Fruit fly (Drosophila melanogaster) whole organism, embryonic: ENCODE data around the gene Ppt2.

Experiments used
- Aef1 ChIP-seq: fragments of 200-800 bp; sonication (Bioruptor generic); IDR thresholded peaks from 3 replicates; pipeline ENCODE4 v1.3.6; 2022; ENCODE audit warnings: missing biosample characterization, missing genetic modification characterization
- B-H2 ChIP-seq: fragments of 200-800 bp; sonication (Bioruptor generic); optimal IDR thresholded peaks from 2 replicates; lab custom pipeline; 2018; ENCODE audit warnings: missing biosample characterization, mild to moderate bottlenecking, missing genetic modification characterization
- CG11504 ChIP-seq: fragments of 200-800 bp; sonication (Bioruptor generic); optimal IDR thresholded peaks from 3 replicates; lab custom pipeline; 2019; ENCODE audit warnings: missing biosample characterization, mild to moderate bottlenecking, missing genetic modification characterization, moderate library complexity
- CG12104 ChIP-seq: fragments of 200-800 bp; sonication (Bioruptor generic); optimal IDR thresholded peaks from 3 replicates; lab custom pipeline; 2016; ENCODE audit warnings: missing biosample characterization, missing genetic modification characterization
- CG12659 ChIP-seq: fragments of 200-800 bp; sonication (Bioruptor generic); optimal IDR thresholded peaks from 3 replicates; lab custom pipeline; 2017; ENCODE audit warnings: mild to moderate bottlenecking, missing biosample characterization, missing genetic modification reagents, missing genetic modification characterization
- CG14860 ChIP-seq: fragments of 200-800 bp; sonication (Bioruptor generic); IDR thresholded peaks from 3 replicates; pipeline ENCODE4 v1.3.6; 2022; ENCODE audit warnings: missing biosample characterization, missing genetic modification characterization; ENCODE audit not compliant: partially characterized antibody
- CG15601 ChIP-seq: fragments of 200-800 bp; sonication (Bioruptor generic); optimal IDR thresholded peaks from 3 replicates; lab custom pipeline; 2019; ENCODE audit warnings: missing biosample characterization, mild to moderate bottlenecking, missing genetic modification characterization, moderate library complexity
- CG1602 ChIP-seq: fragments of 200-800 bp; sonication (Bioruptor generic); optimal IDR thresholded peaks from 3 replicates; lab custom pipeline; 2016; ENCODE audit warnings: missing biosample characterization, missing genetic modification characterization
- CG17186 ChIP-seq: fragments of 200-800 bp; sonication (Bioruptor generic); optimal IDR thresholded peaks from 3 replicates; lab custom pipeline; 2017; ENCODE audit warnings: missing biosample characterization, missing genetic modification reagents, missing genetic modification characterization
- CG2889 ChIP-seq: fragments of 200-800 bp; sonication (Bioruptor generic); IDR thresholded peaks from 3 replicates; pipeline ENCODE4 v1.3.6; 2022; ENCODE audit warnings: missing biosample characterization, missing genetic modification characterization
- CG3065 ChIP-seq: fragments of 200-800 bp; sonication (Bioruptor generic); optimal IDR thresholded peaks from 2 replicates; lab custom pipeline; 2016; ENCODE audit warnings: missing biosample characterization, missing genetic modification characterization
- CG34376 ChIP-seq: fragments of 200-800 bp; sonication (Bioruptor generic); optimal IDR thresholded peaks from 2 replicates; lab custom pipeline; 2018; ENCODE audit warnings: missing biosample characterization, mild to moderate bottlenecking, missing genetic modification characterization
- CG3726 ChIP-seq: fragments of 200-800 bp; sonication (Bioruptor generic); IDR thresholded peaks from 3 replicates; pipeline ENCODE4, ENCODE4 v1.3.6; 2022; ENCODE audit warnings: missing biosample characterization, missing genetic modification characterization
- CG5180 ChIP-seq: fragments of 200-800 bp; sonication (Bioruptor generic); optimal IDR thresholded peaks from 3 replicates; lab custom pipeline; 2017; ENCODE audit warnings: missing biosample characterization, missing genetic modification characterization, mild to moderate bottlenecking, moderate library complexity, missing genetic modification reagents
- CG6683 ChIP-seq: fragments of 200-800 bp; sonication (Bioruptor generic); optimal IDR thresholded peaks from 2 replicates; lab custom pipeline; 2017; ENCODE audit warnings: missing biosample characterization, mild to moderate bottlenecking, missing genetic modification characterization, missing genetic modification reagents
- CG6791 ChIP-seq: fragments of 200-800 bp; sonication (Bioruptor generic); IDR thresholded peaks from 3 replicates; pipeline ENCODE4 v1.3.6; 2022; ENCODE audit warnings: missing biosample characterization, missing genetic modification characterization; ENCODE audit not compliant: partially characterized antibody
- CG6813 ChIP-seq: fragments of 200-800 bp; sonication (Bioruptor generic); optimal IDR thresholded peaks from 2 replicates; lab custom pipeline; 2017; ENCODE audit warnings: missing biosample characterization, missing genetic modification characterization, mild to moderate bottlenecking, moderate library complexity, missing genetic modification reagents
- CG8944 ChIP-seq: fragments of 200-800 bp; sonication (Bioruptor generic); optimal IDR thresholded peaks from 3 replicates; lab custom pipeline; 2016; ENCODE audit warnings: missing biosample characterization, missing genetic modification characterization
- CG9437 ChIP-seq: fragments of 200-800 bp; sonication (Bioruptor generic); optimal IDR thresholded peaks from 2 replicates; lab custom pipeline; 2018; ENCODE audit warnings: missing biosample characterization, mild to moderate bottlenecking, missing genetic modification characterization
- CHES-1-like ChIP-seq: fragments of 200-800 bp; sonication (Bioruptor generic); optimal IDR thresholded peaks from 2 replicates; lab custom pipeline; 2016; ENCODE audit warnings: missing biosample characterization, missing genetic modification characterization
- CTCF ChIP-seq: fragments of 200-800 bp; sonication (Bioruptor generic); optimal IDR thresholded peaks from 2 replicates; lab custom pipeline; 2017; ENCODE audit warnings: missing biosample characterization, mild to moderate bottlenecking, missing genetic modification characterization, moderate library complexity
- Chrac-16 ChIP-seq: fragments of 200-800 bp; sonication (Bioruptor generic); optimal IDR thresholded peaks from 3 replicates; lab custom pipeline; 2016; ENCODE audit warnings: missing biosample characterization, missing genetic modification characterization
- CkIIα-i1 ChIP-seq: fragments of 200-800 bp; sonication (Bioruptor generic); IDR thresholded peaks from 2 replicates; pipeline ENCODE4 v1.3.6; 2022; ENCODE audit warnings: missing biosample characterization, missing genetic modification characterization
- Dfd ChIP-seq, 2 experiments: fragments of >200 bp; optimal IDR thresholded peaks; 2 replicates each; lab custom pipeline; 2017; ENCODE audit warnings: missing biosample characterization in 2 of 2, missing genetic modification characterization in 2 of 2
- HmgD ChIP-seq: fragments of 200-800 bp; sonication (Bioruptor generic); optimal IDR thresholded peaks from 3 replicates; lab custom pipeline; 2016; ENCODE audit warnings: missing biosample characterization, missing genetic modification characterization
- NK7.1 ChIP-seq: fragments of 200-800 bp; sonication (Bioruptor generic); optimal IDR thresholded peaks from 3 replicates; lab custom pipeline; 2016; ENCODE audit warnings: missing biosample characterization, missing genetic modification characterization
- Nf-YB ChIP-seq: fragments of 200-800 bp; sonication (Bioruptor generic); optimal IDR thresholded peaks from 3 replicates; lab custom pipeline; 2019; ENCODE audit warnings: missing biosample characterization, mild to moderate bottlenecking, missing genetic modification characterization, moderate library complexity
- Opbp ChIP-seq: fragments of 200-800 bp; sonication (Bioruptor generic); IDR thresholded peaks from 3 replicates; pipeline ENCODE4 v1.3.6; 2022; ENCODE audit warnings: missing biosample characterization, missing genetic modification characterization; ENCODE audit not compliant: partially characterized antibody
- Usf ChIP-seq: fragments of 200-800 bp; sonication (Bioruptor generic); optimal IDR thresholded peaks from 2 replicates; lab custom pipeline; 2017; ENCODE audit warnings: missing genotype, missing biosample characterization, missing genetic modification characterization
- Vsx1 ChIP-seq: fragments of 200-800 bp; sonication (Bioruptor generic); optimal IDR thresholded peaks from 2 replicates; lab custom pipeline; 2017; ENCODE audit warnings: missing biosample characterization, mild to moderate bottlenecking, missing genetic modification characterization, missing genetic modification reagents
- YL-1 ChIP-seq: fragments of 200-800 bp; sonication (Bioruptor generic); optimal IDR thresholded peaks from 3 replicates; lab custom pipeline; 2017; ENCODE audit warnings: missing biosample characterization, mild to moderate bottlenecking, missing genetic modification characterization
- btn ChIP-seq: fragments of 200-800 bp; sonication (Bioruptor generic); optimal IDR thresholded peaks from 2 replicates; lab custom pipeline; 2016; ENCODE audit warnings: missing biosample characterization, missing genetic modification characterization
- cato ChIP-seq: fragments of 200-800 bp; sonication (Bioruptor generic); optimal IDR thresholded peaks from 2 replicates; lab custom pipeline; 2016; ENCODE audit warnings: missing biosample characterization, missing genetic modification characterization, borderline replicate concordance
- chinmo ChIP-seq: fragments of 200-800 bp; sonication (Bioruptor generic); IDR thresholded peaks from 4 replicates; pipeline ENCODE4 v1.3.6; 2022; ENCODE audit warnings: missing biosample characterization, missing genetic modification characterization; ENCODE audit not compliant: partially characterized antibody
- croc ChIP-seq: fragments of 200-800 bp; sonication (Bioruptor generic); conservative IDR thresholded peaks from 3 replicates; pipeline ENCODE4 v1.3.6; 2022; ENCODE audit warnings: missing biosample characterization, missing genetic modification characterization
- cwo ChIP-seq: fragments of 200-800 bp; sonication (Bioruptor generic); optimal IDR thresholded peaks from 3 replicates; lab custom pipeline; 2017; ENCODE audit warnings: missing biosample characterization, missing genetic modification characterization, mild to moderate bottlenecking, moderate library complexity, missing genetic modification reagents
- dmrt11E ChIP-seq: fragments of 200-800 bp; sonication (Bioruptor generic); optimal IDR thresholded peaks from 3 replicates; lab custom pipeline; 2018; ENCODE audit warnings: missing biosample characterization, mild to moderate bottlenecking, missing genetic modification characterization, moderate library complexity
- dysf ChIP-seq: fragments of 200-800 bp; sonication (Bioruptor generic); IDR thresholded peaks from 3 replicates; pipeline ENCODE4 v1.3.6; 2022; ENCODE audit warnings: missing biosample characterization, missing genetic modification characterization
- exex ChIP-seq: fragments of 200-800 bp; sonication (Bioruptor generic); optimal IDR thresholded peaks from 4 replicates; lab custom pipeline; 2018; ENCODE audit warnings: missing biosample characterization, mild to moderate bottlenecking, missing genetic modification characterization, moderate library complexity
- grau ChIP-seq: fragments of 200-800 bp; optimal IDR thresholded peaks from 3 replicates; lab custom pipeline; 2019; ENCODE audit warnings: missing biosample characterization, mild to moderate bottlenecking, missing genetic modification characterization, moderate library complexity
- hbn ChIP-seq: fragments of 200-800 bp; sonication (Bioruptor generic); IDR thresholded peaks from 2 replicates; pipeline ENCODE4 v1.3.6; 2022; ENCODE audit warnings: missing biosample characterization, missing genetic modification characterization; ENCODE audit not compliant: partially characterized antibody
- jigr1 ChIP-seq: fragments of 200-800 bp; sonication (Bioruptor generic); IDR thresholded peaks from 3 replicates; pipeline ENCODE4 v1.3.6; 2022; ENCODE audit warnings: missing biosample characterization, missing genetic modification characterization
- lilli ChIP-seq: fragments of 200-800 bp; sonication (Bioruptor generic); optimal IDR thresholded peaks from 3 replicates; lab custom pipeline; 2016; ENCODE audit warnings: missing biosample characterization, missing genetic modification characterization
- nerfin-2 ChIP-seq: fragments of 200-800 bp; sonication (Bioruptor generic); IDR thresholded peaks from 2 replicates; pipeline ENCODE4 v1.3.6; 2022; ENCODE audit warnings: missing biosample characterization, missing genetic modification characterization; ENCODE audit not compliant: partially characterized antibody
- org-1 ChIP-seq: fragments of 200-800 bp; sonication (Bioruptor generic); optimal IDR thresholded peaks from 2 replicates; lab custom pipeline; 2017; ENCODE audit warnings: missing biosample characterization, missing genetic modification characterization
- pho ChIP-seq: fragments of 200-800 bp; sonication (Bioruptor generic); optimal IDR thresholded peaks from 2 replicates; lab custom pipeline; 2016; ENCODE audit warnings: missing biosample characterization, missing genetic modification characterization
- phol ChIP-seq: fragments of 200-800 bp; sonication (Bioruptor generic); optimal IDR thresholded peaks from 3 replicates; lab custom pipeline; 2018; ENCODE audit warnings: missing biosample characterization, mild to moderate bottlenecking, missing genetic modification characterization, moderate library complexity
- so ChIP-seq: fragments of 200-800 bp; sonication (Bioruptor generic); IDR thresholded peaks from 3 replicates; pipeline ENCODE4 v1.3.6; 2022; ENCODE audit warnings: missing biosample characterization, missing genetic modification characterization
- sr ChIP-seq: fragments of 200-800 bp; sonication (Bioruptor generic); IDR thresholded peaks from 3 replicates; pipeline ENCODE4 v1.3.6; 2022; ENCODE audit warnings: missing biosample characterization, missing genetic modification characterization
- vnd ChIP-seq: fragments of 200-800 bp; sonication (Bioruptor generic); IDR thresholded peaks from 3 replicates; pipeline ENCODE4 v1.3.6; 2022; ENCODE audit warnings: missing biosample characterization, missing genetic modification characterization; ENCODE audit not compliant: partially characterized antibody
- vvl ChIP-seq: fragments of 200-800 bp; sonication (Bioruptor generic); IDR thresholded peaks from 2 replicates; pipeline ENCODE4 v1.3.6; 2022; ENCODE audit warnings: missing biosample characterization, missing genetic modification characterization

Ppt2 gene

DNA sequence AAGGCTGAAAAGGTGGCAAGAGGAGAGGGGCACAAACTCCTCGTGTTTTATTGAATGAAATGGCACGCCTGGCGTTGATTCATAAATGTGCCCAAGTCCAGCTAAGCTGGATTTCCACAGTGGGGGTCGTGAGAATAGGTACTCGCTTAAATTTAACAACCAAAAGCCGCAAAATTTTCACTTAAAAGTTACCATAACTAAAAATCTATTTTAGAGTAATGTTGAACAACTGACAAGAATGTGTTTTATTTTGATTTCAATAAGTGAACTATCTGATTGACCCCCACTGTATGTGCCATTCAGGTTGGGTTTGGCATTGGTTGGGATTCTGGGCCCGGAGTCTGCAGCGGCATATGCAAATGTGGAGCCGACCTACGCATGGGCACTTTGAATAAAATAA, 43.8 kb downstream of the Ppt2 start (continued):
- TF ChIP-seq CG34376 (GFP tag; lab: Kevin White, UChicago) (no peak), CG9437 (GFP tag; lab: Kevin White, UChicago) (peak; percentile 5), CkIIα-i1 (no peak), Chrac-16 (GFP tag; lab: Kevin White, UChicago) (peak; percentile 33), cwo (GFP tag; lab: Kevin White, UChicago) (peak; percentile 9), croc (GFP tag; lab: Robert Waterston, UW) (peak; percentile 53; the same call in 2 of the 3 replicates), B-H2 (GFP tag; lab: Kevin White, UChicago) (no peak), jigr1 (GFP tag; lab: Robert Waterston, UW) (no peak), Vsx1 (peak; percentile 3), chinmo (no peak), pho (GFP tag; lab: Kevin White, UChicago) (no peak), sr (GFP tag; lab: Robert Waterston, UW) (no peak), Dfd (GFP tag; optimal IDR thresholded peaks at IDR 0.05; lab: Kevin White, UChicago) (no peak), CG3726 (GFP tag; lab: Robert Waterston, UW) (0 out of 3 replicates have a peak, but pooled peaks have one; percentile 58), CG1602 (GFP tag; lab: Kevin White, UChicago) (peak; percentile 28), Opbp (GFP tag; lab: Robert Waterston, UW) (no peak), phol (tag; lab: Kevin White, UChicago) (peak; percentile 70), NK7.1 (GFP tag; lab: Kevin White, UChicago) (no peak), YL-1 (GFP tag; lab: Kevin White, UChicago) (no peak), CG6813 (GFP tag; lab: Kevin White, UChicago) (peak; percentile 44), CG6683 (GFP tag; lab: Kevin White, UChicago) (no peak), Aef1 (GFP tag; lab: Robert Waterston, UW) (peak; percentile 42; the same call in 2 of the 3 replicates), dmrt11E (tag; lab: Kevin White, UChicago) (peak; percentile 78), CG15601 (tag; lab: Kevin White, UChicago) (peak; percentile 20), CG5180 (GFP tag; lab: Kevin White, UChicago) (no peak), CG12659 (GFP tag; lab: Kevin White, UChicago) (peak; percentile 23), CG11504 (peak; percentile 81), CG2889 (GFP tag; lab: Robert Waterston, UW) (no peak), hbn (GFP tag; lab: Robert Waterston, UW) (no peak), CG12104 (GFP tag; lab: Kevin White, UChicago) (no peak), HmgD (GFP tag; lab: Kevin White, UChicago) (no peak), grau (peak; percentile 55), nerfin-2 (GFP tag; lab: Robert Waterston, UW) (no peak), lilli (GFP tag; lab: Kevin White, UChicago) (peak; percentile 28), vnd (no peak), CTCF (GFP tag; lab: Kevin White, UChicago) (peak; percentile 19), dysf (peak; percentile 65; the same call in 2 of the 3 replicates), Usf (GFP tag; lab: Kevin White, UChicago) (no peak), CG14860 (GFP tag; lab: Robert Waterston, UW) (no peak), btn (peak; percentile 9), so (GFP tag; lab: Robert Waterston, UW) (no peak), exex (tag; lab: Kevin White, UChicago) (no peak), vvl (GFP tag; lab: Robert Waterston, UW) (peak; percentile 88), CG17186 (GFP tag; lab: Kevin White, UChicago) (peak; percentile 17), org-1 (GFP tag; lab: Kevin White, UChicago) (peak; percentile 56), CG8944 (GFP tag; lab: Kevin White, UChicago) (peak; percentile 5), CG6791 (GFP tag; lab: Robert Waterston, UW) (no peak), cato (GFP tag; lab: Kevin White, UChicago) (no peak), CHES-1-like (GFP tag; lab: Kevin White, UChicago) (no peak), Nf-YB (GFP tag; lab: Kevin White, UChicago) (peak; percentile 21), CG3065 (GFP tag; lab: Kevin White, UChicago) (no peak)
